Fruit fly (Drosophila melanogaster): ENCODE results near the gene Septin1.

- TF ChIP-seq Gug (GFP tag; IDR thresholded peaks at IDR 0.05) (no peak), E2f2 (GFP tag; IDR thresholded peaks at IDR 0.05) (peak; percentile 83), Nf-YA (GFP tag; IDR thresholded peaks at IDR 0.05) (no peak), sisA (GFP tag; IDR thresholded peaks at IDR 0.05) (no peak), Dbx (GFP tag; IDR thresholded peaks at IDR 0.05) (no peak), CG2199 (GFP tag; IDR thresholded peaks at IDR 0.05) (no peak), CG18262 (tag; optimal IDR thresholded peaks at IDR 0.05) (no peak)
Observed at dm6 chrX:21357810-21358671, at the start of gene Septin1.

Data from whole organism, embryonic.